Fruit fly (Drosophila melanogaster) whole organism, wandering third instar larva: ENCODE measurements around the gene CG8236.
A peak's percentile ranks its signal among the peaks of the same experiment; 100 is the strongest.

Experiments
- CG32264 ChIP-seq: fragments of 200-800 bp; sonication (Bioruptor generic); optimal IDR thresholded peaks from 2 replicates; lab custom pipeline; 2016; ENCODE audit warnings: missing biosample characterization, missing genetic modification characterization
- CrebA ChIP-seq: fragments of 200-800 bp; sonication (Bioruptor generic); optimal IDR thresholded peaks from 2 replicates; lab custom pipeline; 2016; ENCODE audit warnings: missing biosample characterization, mild to moderate bottlenecking, missing genetic modification characterization, borderline replicate concordance
- Dif ChIP-seq: fragments of 200-275, 200-300 bp; sonication (Bioruptor generic); optimal IDR thresholded peaks from 2 replicates; lab custom pipeline; 2018; ENCODE audit warnings: missing biosample characterization, missing genetic modification characterization; ENCODE audit not compliant: partially characterized antibody
- GATAd ChIP-seq: sonication (Bioruptor generic); optimal IDR thresholded peaks from 2 replicates; lab custom pipeline; 2016; ENCODE audit warnings: missing biosample characterization, missing genetic modification characterization
- HLH106 ChIP-seq: fragments of 200-800 bp; optimal IDR thresholded peaks from 3 replicates; lab custom pipeline; 2019; ENCODE audit warnings: missing biosample characterization, mild to moderate bottlenecking, missing genetic modification characterization, moderate library complexity
- Hnf4 ChIP-seq: fragments of 200-800 bp; sonication (Bioruptor generic); optimal IDR thresholded peaks from 2 replicates; lab custom pipeline; 2016; ENCODE audit warnings: missing biosample characterization, mild to moderate bottlenecking, missing genetic modification characterization
- Hr78 ChIP-seq: fragments of >200 bp; optimal IDR thresholded peaks from 2 replicates; lab custom pipeline; 2017; ENCODE audit warnings: missing biosample characterization, missing genetic modification characterization
- Hr83 ChIP-seq: fragments of 200-300 bp; sonication (Bioruptor generic); optimal IDR thresholded peaks from 2 replicates; lab custom pipeline; 2016; ENCODE audit warnings: missing biosample characterization, mild to moderate bottlenecking, missing genetic modification characterization, moderate library complexity; ENCODE audit not compliant: poor library complexity, severe bottlenecking
- Jra ChIP-seq: sonication (Bioruptor generic); optimal IDR thresholded peaks from 2 replicates; lab custom pipeline; 2016; ENCODE audit warnings: missing biosample characterization, missing genetic modification characterization
- Mio ChIP-seq: sonication (Bioruptor generic); optimal IDR thresholded peaks from 2 replicates; lab custom pipeline; 2016; ENCODE audit warnings: missing biosample characterization, missing genetic modification characterization
- N ChIP-seq: fragments of >200 bp; optimal IDR thresholded peaks from 2 replicates; lab custom pipeline; 2018; ENCODE audit warnings: missing biosample characterization, missing external identifiers, missing genetic modification characterization
- OdsH ChIP-seq: fragments of 200-800 bp; sonication (Bioruptor generic); optimal IDR thresholded peaks from 2 replicates; lab custom pipeline; 2016; ENCODE audit warnings: missing biosample characterization, mild to moderate bottlenecking, missing genetic modification characterization
- Rel ChIP-seq, 2 experiments: fragments of 200-800 bp; sonication (Bioruptor generic) in 1 of 2; optimal IDR thresholded peaks; 2 replicates in 1 of 2; 3 replicates in 1 of 2; lab custom pipeline; 2016 to 2019; ENCODE audit warnings: mild to moderate bottlenecking in 2 of 2, missing biosample characterization in 2 of 2, missing genetic modification characterization in 2 of 2, moderate library complexity in 1 of 2
- Sp1 ChIP-seq: fragments of 200-800 bp; sonication (Bioruptor generic); optimal IDR thresholded peaks from 3 replicates; lab custom pipeline; 2019; ENCODE audit warnings: missing biosample characterization, mild to moderate bottlenecking, missing genetic modification characterization, moderate library complexity
- Vsx2 ChIP-seq: fragments of 200-300, 225-300 bp; sonication (Bioruptor generic); optimal IDR thresholded peaks from 2 replicates; lab custom pipeline; 2018; ENCODE audit warnings: missing biosample characterization, missing genetic modification characterization; ENCODE audit not compliant: partially characterized antibody
- brk ChIP-seq: fragments of 200-800 bp; sonication (Bioruptor generic); optimal IDR thresholded peaks from 2 replicates; lab custom pipeline; 2016; ENCODE audit warnings: missing biosample characterization, mild to moderate bottlenecking, missing genetic modification characterization
- dl ChIP-seq, 2 experiments: fragments of 175-275, 200-275 bp in 1 of 2; fragments of 200-275 bp in 1 of 2; sonication (Bioruptor generic); optimal IDR thresholded peaks; lab custom pipeline; 2018; ENCODE audit warnings: mild to moderate bottlenecking in 2 of 2, missing biosample characterization in 2 of 2, missing genetic modification characterization in 2 of 2, moderate library complexity in 2 of 2; ENCODE audit not compliant: partially characterized antibody in 2 of 2, insufficient read depth in 1 of 2
- ey ChIP-seq: fragments of 200-800 bp; sonication (Bioruptor generic); optimal IDR thresholded peaks from 2 replicates; lab custom pipeline; 2016; ENCODE audit warnings: missing biosample characterization, missing genetic modification characterization
- foxo ChIP-seq, 2 experiments: fragments of 200-800 bp; sonication (Bioruptor generic); optimal IDR thresholded peaks; 2 replicates in 1 of 2; 3 replicates in 1 of 2; lab custom pipeline; 2016 to 2017; ENCODE audit warnings: missing biosample characterization in 2 of 2, missing genetic modification characterization in 2 of 2
- fru ChIP-seq: fragments of 200-800 bp; sonication (Bioruptor generic); optimal IDR thresholded peaks from 3 replicates; lab custom pipeline; 2016; ENCODE audit warnings: missing biosample characterization, mild to moderate bottlenecking, missing genetic modification characterization
- h ChIP-seq: fragments of 200-800 bp; sonication (Bioruptor generic); optimal IDR thresholded peaks from 3 replicates; lab custom pipeline; 2016; ENCODE audit warnings: missing biosample characterization, mild to moderate bottlenecking, missing genetic modification characterization
- jim ChIP-seq: fragments of 175-275, 200-325 bp; sonication (Bioruptor generic); optimal IDR thresholded peaks from 2 replicates; lab custom pipeline; 2016; ENCODE audit warnings: missing biosample characterization, mild to moderate bottlenecking, missing genetic modification characterization
- lola ChIP-seq: fragments of >200 bp; optimal IDR thresholded peaks from 2 replicates; lab custom pipeline; 2017; ENCODE audit warnings: missing biosample characterization, missing genetic modification characterization
- pan ChIP-seq: fragments of >200 bp; optimal IDR thresholded peaks from 2 replicates; lab custom pipeline; 2017
- psq ChIP-seq: fragments of 200-800 bp; sonication (Bioruptor generic); optimal IDR thresholded peaks from 3 replicates; lab custom pipeline; 2017; ENCODE audit warnings: missing biosample characterization, mild to moderate bottlenecking, missing genetic modification characterization, moderate library complexity
- rgr ChIP-seq: fragments of 200-800 bp; sonication (Bioruptor generic); optimal IDR thresholded peaks from 3 replicates; lab custom pipeline; 2016; ENCODE audit warnings: missing biosample characterization, mild to moderate bottlenecking, missing genetic modification characterization
- sage ChIP-seq: fragments of 200-800 bp; sonication (Bioruptor generic); optimal IDR thresholded peaks from 2 replicates; lab custom pipeline; 2016; ENCODE audit warnings: missing biosample characterization, mild to moderate bottlenecking, missing genetic modification characterization
- tai ChIP-seq: sonication (Bioruptor generic); optimal IDR thresholded peaks from 2 replicates; lab custom pipeline; 2016; ENCODE audit warnings: missing biosample characterization, missing genetic modification characterization
- usp ChIP-seq: fragments of >200 bp; optimal IDR thresholded peaks from 2 replicates; lab custom pipeline; 2017; ENCODE audit warnings: missing biosample characterization, missing genetic modification characterization
- woc ChIP-seq: sonication (Bioruptor generic); optimal IDR thresholded peaks from 2 replicates; lab custom pipeline; 2016; ENCODE audit warnings: missing biosample characterization, mild to moderate bottlenecking, missing genetic modification characterization

The CG8236 gene

dm6 chr3R:8780689-8781088, 11.5 kb downstream of the CG8236 start, which contains the start of gene CG33189:
CG33189 (minus strand) TSS chr3R:8780789.
- TF ChIP-seq tai (GFP tag; lab: Kevin White, UChicago): no peak
- no peak for TF ChIP-seq Sp1
- no peak for TF ChIP-seq h (GFP tag; lab: Kevin White, UChicago)
- TF ChIP-seq GATAd (GFP tag; lab: Kevin White, UChicago): no peak
- no peak for TF ChIP-seq ey (GFP tag; lab: Kevin White, UChicago)
- TF ChIP-seq jim (GFP tag; lab: Kevin White, UChicago): no peak
- no peak for TF ChIP-seq brk (GFP tag; lab: Kevin White, UChicago)
- TF ChIP-seq lola (GFP tag; lab: Kevin White, UChicago): no peak
- no peak for TF ChIP-seq Rel (GFP tag; optimal IDR thresholded peaks at IDR 0.05; lab: Kevin White, UChicago)
- no peak for TF ChIP-seq Rel (tag; optimal IDR thresholded peaks at IDR 0.05; lab: Kevin White, UChicago)
- no peak for TF ChIP-seq Hr78 (GFP tag; lab: Kevin White, UChicago)
- TF ChIP-seq pan (lab: Kevin White, UChicago): no peak
- no peak for TF ChIP-seq rgr
- TF ChIP-seq Hnf4: no peak
- no peak for TF ChIP-seq CG32264 (GFP tag; lab: Kevin White, UChicago)
- no peak for TF ChIP-seq Mio (GFP tag; lab: Kevin White, UChicago)
- no peak for TF ChIP-seq usp (GFP tag; lab: Kevin White, UChicago)

DNA sequence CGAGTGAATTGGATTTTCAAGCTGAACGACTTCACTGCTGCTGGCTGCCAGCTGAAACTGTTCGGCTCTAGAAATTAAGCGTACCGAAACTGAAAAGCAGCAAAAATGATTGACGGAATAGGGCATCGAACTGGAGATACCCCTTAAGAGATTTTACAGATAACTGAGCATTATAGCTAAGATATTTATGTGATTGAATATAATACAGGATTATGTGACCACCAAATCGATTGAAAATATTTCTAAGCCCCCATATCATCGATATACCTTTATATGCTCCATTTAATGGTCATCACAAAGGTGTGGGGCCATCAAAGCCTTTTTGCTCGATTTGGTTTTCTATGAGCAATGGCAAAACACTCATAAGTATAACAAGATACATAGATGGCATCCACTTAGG, 15.6 kb downstream of the CG8236 start:
- TF ChIP-seq sage (GFP tag; lab: Kevin White, UChicago) (no peak), fru (GFP tag; lab: Kevin White, UChicago) (no peak), dl (GFP tag; optimal IDR thresholded peaks at IDR 0.05; lab: Kevin White, UChicago; ENCODE audit: insufficient read depth in 1 of 2, partially characterized antibody in 2 of 2) (no peak), Jra (GFP tag; lab: Kevin White, UChicago) (no peak)

- no peak for TF ChIP-seq GATAd (GFP tag; lab: Kevin White, UChicago)
- peak; percentile 31 for TF ChIP-seq Dif
- TF ChIP-seq Jra (GFP tag; lab: Kevin White, UChicago): no peak
- TF ChIP-seq N (GFP tag; lab: Kevin White, UChicago): no peak
- peak; percentile 0 for TF ChIP-seq Vsx2 (GFP tag; lab: Kevin White, UChicago)
- no peak for TF ChIP-seq h (GFP tag; lab: Kevin White, UChicago)
- TF ChIP-seq, all 38 proteins: peak for 2
These were observed 16.3 kb downstream of the CG8236 start for dm6 chr3R:8785451-8785850.

DNA sequence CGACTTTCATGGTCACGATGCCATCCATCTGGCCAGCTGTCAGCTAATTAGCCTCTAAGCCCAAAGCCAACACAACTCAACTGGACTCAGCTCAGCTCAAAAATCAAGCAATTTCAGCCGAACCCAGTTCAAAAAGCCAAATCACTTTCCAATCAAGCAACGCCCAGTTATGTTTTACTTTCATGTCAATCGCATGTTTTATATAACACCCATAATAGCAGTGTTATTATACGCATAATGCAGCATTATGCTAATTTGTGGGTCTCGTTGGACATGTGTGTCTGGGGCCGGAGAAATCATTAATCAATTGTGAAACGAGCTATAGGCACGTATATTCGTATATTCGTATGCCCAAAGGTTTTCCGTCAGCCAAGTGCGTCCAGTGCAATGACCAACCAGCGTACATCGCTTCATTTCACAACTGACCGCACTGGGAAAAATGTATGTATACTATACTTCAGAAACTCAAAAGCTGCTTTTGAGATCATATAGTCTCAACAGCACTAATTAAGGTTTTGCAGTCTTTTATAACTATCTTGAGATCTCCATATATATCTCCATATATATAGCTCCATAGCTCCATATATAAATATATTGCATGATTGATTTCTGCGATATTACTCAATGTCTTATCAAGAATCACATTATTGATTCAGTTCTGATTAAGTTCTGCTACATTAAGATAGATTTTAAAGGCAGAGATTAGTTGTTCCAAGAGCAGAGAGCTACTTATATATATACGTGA, 18.5 kb downstream of the CG8236 start:
- TF ChIP-seq Jra (GFP tag; lab: Kevin White, UChicago): no peak
- peak; percentile 30 for TF ChIP-seq Vsx2 (GFP tag; lab: Kevin White, UChicago)
- TF ChIP-seq sage (GFP tag; lab: Kevin White, UChicago): no peak
- no peak for TF ChIP-seq pan (lab: Kevin White, UChicago)
- peak; percentile 31 for TF ChIP-seq HLH106 (tag; lab: Kevin White, UChicago)
- no peak for TF ChIP-seq Sp1
- no peak for TF ChIP-seq Hr83 (GFP tag; lab: Kevin White, UChicago)
- TF ChIP-seq Rel (GFP tag; optimal IDR thresholded peaks at IDR 0.05; lab: Kevin White, UChicago): no peak
- TF ChIP-seq Rel (tag; optimal IDR thresholded peaks at IDR 0.05; lab: Kevin White, UChicago): no peak
- peak; percentile 35 for TF ChIP-seq h (GFP tag; lab: Kevin White, UChicago)
- no peak for TF ChIP-seq OdsH (GFP tag; lab: Kevin White, UChicago)
- peak; percentile 46 for TF ChIP-seq woc (GFP tag; lab: Kevin White, UChicago)
- TF ChIP-seq rgr: no peak
- TF ChIP-seq CrebA (GFP tag; lab: Kevin White, UChicago): no peak
- no peak for TF ChIP-seq brk (GFP tag; lab: Kevin White, UChicago)
- TF ChIP-seq foxo (GFP tag; optimal IDR thresholded peaks at IDR 0.05; lab: Kevin White, UChicago): no peak
- no peak for TF ChIP-seq psq (GFP tag; lab: Kevin White, UChicago)
